Fruit fly (Drosophila melanogaster): ENCODE results near the gene RpS19a.

DNA sequence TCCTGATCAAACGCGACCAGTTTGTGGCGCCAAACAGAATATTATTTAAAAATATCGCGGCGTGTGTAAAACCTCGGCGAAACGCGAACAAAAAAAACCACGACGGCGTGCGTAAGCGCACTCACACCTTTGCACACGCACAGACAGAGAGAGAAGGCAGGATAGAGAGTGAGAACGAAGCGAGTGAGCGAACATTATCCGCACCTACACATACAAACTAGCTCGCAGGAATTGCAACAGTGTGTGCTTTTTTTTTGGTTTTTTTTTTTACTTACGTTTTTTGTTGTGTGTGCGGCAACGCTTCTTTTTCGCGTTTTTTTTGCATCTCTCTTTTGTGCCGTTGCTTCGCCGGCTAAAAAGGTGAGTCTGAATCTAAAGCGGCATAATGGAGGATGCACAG lies 37.9 kb upstream of the RpS19a start:
- no peak for TF ChIP-seq CG8478 (optimal IDR thresholded peaks at IDR 0.05)
- no peak for TF ChIP-seq CTCF (optimal IDR thresholded peaks at IDR 0.05)

Measured in S2 (cell line).